Worm (Caenorhabditis elegans): ENCODE data around the gene ZK637.12.

The ZK637.12 gene

ce11 chrIII:8923937-8924336, at the start of gene ZK637.12:
TSS of gene ZK637.12 (plus strand) at chrIII:8924237.
- TF ChIP-seq ceh-27 (GFP tag; optimal IDR thresholded peaks at IDR 0.05) (no peak), egl-44 (GFP tag; IDR thresholded peaks at IDR 0.05) (no peak), dpff-1 (tag; optimal IDR thresholded peaks at IDR 0.05) (no peak), T26A5.8 (tag; optimal IDR thresholded peaks at IDR 0.05) (no peak), Y53G8AR.9 (GFP tag; conservative IDR thresholded peaks at IDR 0.05) (no peak), chd-7 (tag; optimal IDR thresholded peaks at IDR 0.05) (no peak), him-1 (tag; optimal IDR thresholded peaks at IDR 0.05) (no peak), dpl-1 (GFP tag; optimal IDR thresholded peaks at IDR 0.05) (no peak), F39B2.1 (GFP tag; IDR thresholded peaks at IDR 0.05) (no peak)

ce11 chrIII:8877002-8877401, 47.0 kb upstream of the ZK637.12 start, which contains the start of gene K01F9.2:
TSS of gene K01F9.2 (minus strand) at chrIII:8877128.
- TF ChIP-seq hmg-1.2 (GFP tag; IDR thresholded peaks at IDR 0.05) (no peak), F39B2.1 (GFP tag; IDR thresholded peaks at IDR 0.05) (no peak), T07F8.4 (tag; optimal IDR thresholded peaks at IDR 0.05) (no peak), die-1 (tag; optimal IDR thresholded peaks at IDR 0.05) (no peak)

ce11 chrIII:8878960-8879359, 45.1 kb upstream of the ZK637.12 start:
- TF ChIP-seq ztf-22 (GFP tag; optimal IDR thresholded peaks at IDR 0.05), result no peak
- TF ChIP-seq efl-1 (GFP tag; optimal IDR thresholded peaks at IDR 0.05), result no peak
- TF ChIP-seq aptf-3 (GFP tag; IDR thresholded peaks at IDR 0.05), result no peak
- TF ChIP-seq F55B11.4 (tag; optimal IDR thresholded peaks at IDR 0.05; ENCODE audit: borderline replicate concordance, insufficient read depth), result no peak
- TF ChIP-seq snpc-4 (GFP tag; optimal IDR thresholded peaks at IDR 0.05), result no peak
- TF ChIP-seq snpc-4 (tag; optimal IDR thresholded peaks at IDR 0.05), result no peak
- TF ChIP-seq K11D2.4 (GFP tag; IDR thresholded peaks at IDR 0.05), result no peak
- TF ChIP-seq ekl-4 (GFP tag; IDR thresholded peaks at IDR 0.05), result no peak
- TF ChIP-seq snpc-1.3 (tag; optimal IDR thresholded peaks at IDR 0.05; ENCODE audit: insufficient read depth), result no peak
- no peak for TF ChIP-seq tlf-1 (GFP tag; optimal IDR thresholded peaks at IDR 0.05)
- TF ChIP-seq nhr-27 (tag; optimal IDR thresholded peaks at IDR 0.05), result no peak
- TF ChIP-seq bed-2 (GFP tag; IDR thresholded peaks at IDR 0.05), result no peak
- TF ChIP-seq nfyb-1 (GFP tag; IDR thresholded peaks at IDR 0.05), result no peak
- peak; percentile 10; the same call in 1 of the 2 replicates for TF ChIP-seq cebp-1 (GFP tag; IDR thresholded peaks at IDR 0.05)
- TF ChIP-seq cebp-1 (tag; optimal IDR thresholded peaks at IDR 0.05), result no peak
- TF ChIP-seq aptf-2 (GFP tag; conservative IDR thresholded peaks at IDR 0.05), result no peak
- no peak for TF ChIP-seq ceh-27 (GFP tag; optimal IDR thresholded peaks at IDR 0.05)
- TF ChIP-seq nhr-120 (GFP tag; IDR thresholded peaks at IDR 0.05), result no peak
- no peak for TF ChIP-seq F10E7.11 (tag; optimal IDR thresholded peaks at IDR 0.05)
- TF ChIP-seq die-1 (tag; optimal IDR thresholded peaks at IDR 0.05), result no peak
- TF ChIP-seq Y95B8A.8 (GFP tag; IDR thresholded peaks at IDR 0.05), result no peak
- no peak for TF ChIP-seq nhr-90 (tag; optimal IDR thresholded peaks at IDR 0.05)
- TF ChIP-seq atf-7 (tag; optimal IDR thresholded peaks at IDR 0.05), result peak; percentile 55
- TF ChIP-seq Y79H2A.3 (GFP tag; conservative IDR thresholded peaks at IDR 0.05), result no peak
- no peak for TF ChIP-seq madf-8 (GFP tag; conservative IDR thresholded peaks at IDR 0.05)
- peak; percentile 74 for TF ChIP-seq unc-62 (GFP tag; optimal IDR thresholded peaks at IDR 0.05)
- no peak for TF ChIP-seq ztf-26 (tag; optimal IDR thresholded peaks at IDR 0.05)
- TF ChIP-seq let-526 (GFP tag; IDR thresholded peaks at IDR 0.05), result no peak
- no peak for TF ChIP-seq ztf-18 (tag; optimal IDR thresholded peaks at IDR 0.05)
- peak; percentile 85 for TF ChIP-seq nhr-80 (tag; optimal IDR thresholded peaks at IDR 0.05)
- no peak for TF ChIP-seq egl-18 (GFP tag; IDR thresholded peaks at IDR 0.05)
- no peak for TF ChIP-seq repo-1 (tag; optimal IDR thresholded peaks at IDR 0.05)
- TF ChIP-seq unc-130 (GFP tag; optimal IDR thresholded peaks at IDR 0.05), result no peak
- no peak for TF ChIP-seq ceh-58 (GFP tag; IDR thresholded peaks at IDR 0.05)
